Worm (Caenorhabditis elegans) whole organism, mixed stage, embryonic: ENCODE results near the gene csn-4.

Experiments
- M03D4.4 ChIP-seq: sonication (generic microtip); optimal IDR thresholded peaks from 2 replicates; lab custom pipeline; 2017; ENCODE audit warnings: mild to moderate bottlenecking, missing genetic modification characterization, missing compliant biosample characterization
- bed-3 ChIP-seq: fragments of 200-800 bp; sonication (Bioruptor generic); optimal IDR thresholded peaks from 3 replicates; lab custom pipeline; 2018; ENCODE audit warnings: mild to moderate bottlenecking, missing genetic modification characterization, moderate library complexity, missing compliant biosample characterization
- blmp-1 ChIP-seq: fragments of 150-350 bp; optimal IDR thresholded peaks from 2 replicates; lab custom pipeline; 2014; ENCODE audit warnings: missing biosample characterization, missing genetic modification characterization
- ceh-39 ChIP-seq: fragments of 150-350 bp; optimal IDR thresholded peaks from 2 replicates; lab custom pipeline; 2014; ENCODE audit warnings: missing biosample characterization, missing genetic modification characterization
- ceh-43 ChIP-seq: fragments of 200-800 bp; sonication (Bioruptor generic); optimal IDR thresholded peaks from 2 replicates; lab custom pipeline; 2018; ENCODE audit warnings: mild to moderate bottlenecking, missing genetic modification characterization, moderate library complexity, missing compliant biosample characterization
- ceh-83 ChIP-seq: fragments of 200-800 bp; sonication (Bioruptor generic); optimal IDR thresholded peaks from 2 replicates; lab custom pipeline; 2018; ENCODE audit warnings: mild to moderate bottlenecking, missing genetic modification characterization, missing compliant biosample characterization
- cnd-1 ChIP-seq: fragments of 200-800 bp; sonication (Bioruptor generic); optimal IDR thresholded peaks from 2 replicates; lab custom pipeline; 2018; ENCODE audit warnings: mild to moderate bottlenecking, missing genetic modification characterization, missing compliant biosample characterization
- drap-1 ChIP-seq: fragments of 200-800 bp; sonication (Bioruptor generic); optimal IDR thresholded peaks from 3 replicates; lab custom pipeline; 2018; ENCODE audit warnings: mild to moderate bottlenecking, missing genetic modification characterization, missing compliant biosample characterization
- flh-1 ChIP-seq: fragments of 200-800 bp; sonication (Bioruptor generic); optimal IDR thresholded peaks from 2 replicates; lab custom pipeline; 2018; ENCODE audit warnings: mild to moderate bottlenecking, missing genetic modification characterization, moderate library complexity, missing compliant biosample characterization
- ham-2 ChIP-seq: fragments of 200-800 bp; sonication (Bioruptor generic); optimal IDR thresholded peaks from 2 replicates; lab custom pipeline; 2018; ENCODE audit warnings: mild to moderate bottlenecking, missing genetic modification characterization, missing compliant biosample characterization
- hlh-1 ChIP-seq: fragments of 150-350 bp; optimal IDR thresholded peaks from 2 replicates; lab custom pipeline; 2014; ENCODE audit warnings: missing biosample characterization, missing genetic modification reagents, missing genetic modification characterization
- lin-32 ChIP-seq: fragments of 200-800 bp; sonication (Bioruptor generic); optimal IDR thresholded peaks from 2 replicates; lab custom pipeline; 2018; ENCODE audit warnings: mild to moderate bottlenecking, missing genetic modification characterization, missing compliant biosample characterization
- lsy-2 ChIP-seq: fragments of 150-350 bp; optimal IDR thresholded peaks from 2 replicates; lab custom pipeline; 2014; ENCODE audit warnings: missing biosample characterization, missing genetic modification characterization
- mab-5 ChIP-seq: fragments of 150-350 bp; optimal IDR thresholded peaks from 2 replicates; lab custom pipeline; 2014; ENCODE audit warnings: missing biosample characterization, missing genetic modification characterization
- mep-1 ChIP-seq: fragments of 150-350 bp; optimal IDR thresholded peaks from 2 replicates; lab custom pipeline; 2017; ENCODE audit warnings: missing biosample characterization, missing genetic modification reagents, missing genetic modification characterization, inconsistent platforms
- mls-2 ChIP-seq: sonication (generic microtip); optimal IDR thresholded peaks from 2 replicates; lab custom pipeline; 2016; ENCODE audit warnings: mild to moderate bottlenecking, missing genetic modification characterization, moderate library complexity, missing compliant biosample characterization
- nhr-12 ChIP-seq: fragments of 150-350 bp; optimal IDR thresholded peaks from 2 replicates; lab custom pipeline; 2014; ENCODE audit warnings: missing biosample characterization, missing genetic modification characterization
- nhr-2 ChIP-seq: fragments of 150-350 bp; optimal IDR thresholded peaks from 2 replicates; lab custom pipeline; 2014; ENCODE audit warnings: missing biosample characterization, missing genetic modification characterization
- nhr-237 ChIP-seq: fragments of 150-350 bp; optimal IDR thresholded peaks from 2 replicates; lab custom pipeline; 2014; ENCODE audit warnings: missing biosample characterization, missing genetic modification characterization
- nhr-28 ChIP-seq: fragments of 150-350 bp; optimal IDR thresholded peaks from 2 replicates; lab custom pipeline; 2014; ENCODE audit warnings: missing biosample characterization, missing genetic modification characterization
- nhr-76 ChIP-seq: sonication (generic microtip); optimal IDR thresholded peaks from 2 replicates; lab custom pipeline; 2017; ENCODE audit warnings: missing biosample characterization, missing genetic modification characterization
- pha-4 ChIP-seq: fragments of 150-350 bp; optimal IDR thresholded peaks from 2 replicates; lab custom pipeline; 2018; ENCODE audit warnings: missing biosample characterization, missing genetic modification reagents, missing genetic modification characterization
- sem-2 ChIP-seq: fragments of 200-800 bp; sonication (Bioruptor generic); optimal IDR thresholded peaks from 2 replicates; lab custom pipeline; 2018; ENCODE audit warnings: mild to moderate bottlenecking, missing genetic modification characterization, missing compliant biosample characterization
- sptf-1 ChIP-seq: sonication (generic microtip); optimal IDR thresholded peaks from 2 replicates; lab custom pipeline; 2017; ENCODE audit warnings: mild to moderate bottlenecking, missing genetic modification characterization, moderate library complexity, missing compliant biosample characterization
- tbx-8 ChIP-seq: fragments of 200-800 bp; sonication (Bioruptor generic); optimal IDR thresholded peaks from 2 replicates; lab custom pipeline; 2018; ENCODE audit warnings: mild to moderate bottlenecking, missing genetic modification characterization, moderate library complexity, missing compliant biosample characterization
- unc-120 ChIP-seq: sonication (generic microtip); optimal IDR thresholded peaks from 2 replicates; lab custom pipeline; 2017; ENCODE audit warnings: missing genetic modification characterization, missing compliant biosample characterization; ENCODE audit not compliant: poor library complexity, severe bottlenecking
- unc-39 ChIP-seq: fragments of 150-350 bp; optimal IDR thresholded peaks from 2 replicates; lab custom pipeline; 2014; ENCODE audit warnings: missing biosample characterization, missing genetic modification characterization
- unc-62 ChIP-seq: fragments of 150-350 bp; optimal IDR thresholded peaks from 2 replicates; lab custom pipeline; 2014; ENCODE audit warnings: missing biosample characterization, missing genetic modification reagents, missing genetic modification characterization
- zip-8 ChIP-seq: fragments of 150-350 bp; optimal IDR thresholded peaks from 2 replicates; lab custom pipeline; 2014; ENCODE audit warnings: missing biosample characterization, missing genetic modification characterization
- ztf-11 ChIP-seq: fragments of 150-350 bp; optimal IDR thresholded peaks from 2 replicates; lab custom pipeline; 2014; ENCODE audit warnings: missing biosample characterization, missing genetic modification characterization

Gene csn-4

DNA sequence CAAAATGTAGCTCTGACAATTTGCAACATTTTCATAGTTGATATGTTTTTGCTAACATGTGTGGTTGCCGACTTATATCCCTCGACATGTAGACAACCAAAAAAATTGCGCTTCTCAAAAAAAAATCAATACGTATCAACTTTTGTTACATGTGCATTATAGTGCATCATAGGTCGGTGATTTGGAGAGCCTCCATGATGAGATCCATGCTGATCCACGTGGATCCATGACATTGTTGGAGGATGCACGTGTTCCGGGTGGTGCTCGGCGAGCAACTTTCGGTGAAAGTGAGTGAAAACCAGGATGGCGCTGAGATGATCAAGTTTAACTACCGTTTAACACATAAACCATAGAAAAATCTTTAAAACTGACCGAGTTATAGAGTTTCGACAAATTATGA, 24.2 kb upstream of the csn-4 start:
- TF ChIP-seq unc-120 (tag; lab: Kevin White, UChicago) (no peak), unc-62 (GFP tag; lab: Kevin White, UChicago) (peak; percentile 15)

DNA sequence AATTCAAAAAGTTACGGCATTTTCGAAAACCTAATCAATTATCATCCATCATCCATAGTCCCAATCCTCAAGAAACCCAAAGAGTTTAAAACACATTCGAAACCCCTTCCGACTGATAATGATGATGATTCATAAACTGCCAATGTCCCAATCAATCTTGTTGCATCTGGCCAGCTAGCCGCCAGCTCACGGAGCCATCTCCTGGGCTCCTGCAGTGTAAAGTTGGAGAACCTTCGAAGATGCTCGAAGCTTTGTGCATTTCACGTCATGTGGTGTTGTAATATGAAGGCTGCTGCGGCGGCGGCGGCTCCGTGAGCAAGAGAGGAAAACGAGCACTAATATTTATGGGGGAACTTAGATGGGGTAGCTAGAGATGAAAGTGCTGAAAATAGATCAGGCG, 21.2 kb upstream of the csn-4 start:
- TF ChIP-seq bed-3 (GFP tag; lab: Kevin White, UChicago) (no peak), unc-120 (tag; lab: Kevin White, UChicago) (peak; percentile 86), mep-1 (tag; lab: Kevin White, UChicago) (no peak), lsy-2 (tag; lab: Kevin White, UChicago) (peak; percentile 43), M03D4.4 (peak; percentile 51), flh-1 (GFP tag; lab: Kevin White, UChicago) (no peak), unc-62 (GFP tag; lab: Kevin White, UChicago) (peak; percentile 99), pha-4 (no peak), ham-2 (no peak), mab-5 (peak; percentile 60), ceh-43 (GFP tag; lab: Kevin White, UChicago) (no peak), ceh-83 (GFP tag; lab: Kevin White, UChicago) (no peak), cnd-1 (tag; lab: Kevin White, UChicago) (no peak), sptf-1 (tag; lab: Kevin White, UChicago) (peak; percentile 33), blmp-1 (tag; lab: Kevin White, UChicago) (no peak), hlh-1 (tag; lab: Kevin White, UChicago) (peak; percentile 95), nhr-76 (tag; lab: Kevin White, UChicago) (no peak), drap-1 (no peak)

DNA sequence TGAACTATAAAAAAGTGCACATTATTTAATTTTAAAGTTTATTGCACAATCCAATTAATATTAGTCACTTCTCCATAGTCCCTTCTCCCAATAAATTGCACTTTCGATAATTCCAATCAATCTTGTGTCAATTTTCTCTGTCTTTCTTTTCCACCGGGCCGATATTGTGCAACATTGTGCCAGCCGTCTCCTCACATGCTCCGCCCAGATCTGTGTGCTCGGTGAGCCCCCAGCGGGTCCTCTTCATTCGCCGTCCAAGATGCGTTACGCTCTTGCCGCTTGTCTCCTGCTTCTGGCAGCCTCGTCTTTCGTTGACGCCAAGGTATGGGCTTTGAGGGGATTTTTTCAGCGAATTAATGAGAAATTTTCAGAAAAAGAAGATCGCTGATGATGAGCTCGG, 20.4 kb upstream of the csn-4 start, which contains the start of gene ost-1:
ost-1 (plus strand) TSS at position 207 of the 400 bp plus-strand sequence.
- TF ChIP-seq ceh-83 (GFP tag; lab: Kevin White, UChicago), result no peak
- TF ChIP-seq nhr-12, result no peak
- no peak for TF ChIP-seq ham-2
- TF ChIP-seq nhr-237 (tag; lab: Kevin White, UChicago), result no peak
- TF ChIP-seq pha-4, result no peak
- peak; percentile 74 for TF ChIP-seq hlh-1 (tag; lab: Kevin White, UChicago)
- TF ChIP-seq tbx-8 (GFP tag; lab: Kevin White, UChicago), result no peak
- TF ChIP-seq unc-62 (GFP tag; lab: Kevin White, UChicago), result peak; percentile 87
- TF ChIP-seq lin-32 (GFP tag; lab: Kevin White, UChicago), result no peak
- TF ChIP-seq drap-1, result no peak
- no peak for TF ChIP-seq M03D4.4
- TF ChIP-seq mls-2 (tag; lab: Kevin White, UChicago), result no peak
- TF ChIP-seq sptf-1 (tag; lab: Kevin White, UChicago), result no peak
- TF ChIP-seq unc-120 (tag; lab: Kevin White, UChicago), result peak; percentile 78
- TF ChIP-seq bed-3 (GFP tag; lab: Kevin White, UChicago), result no peak

DNA sequence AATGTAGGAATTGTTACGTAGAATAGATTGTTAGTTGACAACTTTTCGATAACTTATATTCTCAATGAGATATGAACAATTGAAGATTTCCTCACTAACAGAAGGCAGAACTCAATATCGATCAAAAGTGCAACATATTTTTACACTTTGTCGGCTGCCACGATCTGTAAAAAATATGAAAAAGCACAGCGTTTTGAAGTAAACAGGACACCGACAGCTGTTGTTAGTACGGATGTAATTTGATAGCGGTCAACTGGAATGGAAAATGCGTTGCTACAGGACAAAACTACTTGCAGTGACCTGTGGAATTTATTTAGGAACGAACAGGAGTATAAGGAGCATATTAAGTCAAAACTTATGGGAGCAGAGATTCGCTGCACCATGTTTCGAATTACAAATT, 19.2 kb upstream of the csn-4 start:
- TF ChIP-seq nhr-2 (tag; lab: Kevin White, UChicago), result no peak
- TF ChIP-seq nhr-76 (tag; lab: Kevin White, UChicago), result no peak
- TF ChIP-seq hlh-1 (tag; lab: Kevin White, UChicago), result peak; percentile 83

DNA sequence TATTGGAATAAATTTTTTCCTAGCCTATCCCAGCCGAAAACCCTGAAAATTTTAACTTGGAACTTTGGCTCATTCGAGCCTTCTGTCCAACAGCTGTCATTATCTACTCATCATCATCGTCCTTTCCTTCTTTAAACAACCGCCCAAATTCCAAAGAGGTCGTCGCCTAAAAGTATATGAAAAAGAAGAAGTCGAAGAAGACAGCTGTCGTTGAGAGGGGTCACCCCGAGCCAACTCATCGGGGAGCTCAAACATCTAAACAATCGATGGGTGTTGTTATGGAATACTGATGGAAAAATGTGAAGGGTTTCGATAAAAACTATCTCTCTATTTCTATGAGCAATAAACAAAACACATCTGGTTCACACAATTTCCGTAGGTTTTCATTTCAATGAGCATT, 18.3 kb upstream of the csn-4 start:
- TF ChIP-seq ceh-43 (GFP tag; lab: Kevin White, UChicago), result no peak
- no peak for TF ChIP-seq nhr-76 (tag; lab: Kevin White, UChicago)
- TF ChIP-seq unc-120 (tag; lab: Kevin White, UChicago), result peak; percentile 33
- TF ChIP-seq ceh-39, result no peak
- TF ChIP-seq sptf-1 (tag; lab: Kevin White, UChicago), result no peak
- TF ChIP-seq hlh-1 (tag; lab: Kevin White, UChicago), result peak; percentile 95

DNA sequence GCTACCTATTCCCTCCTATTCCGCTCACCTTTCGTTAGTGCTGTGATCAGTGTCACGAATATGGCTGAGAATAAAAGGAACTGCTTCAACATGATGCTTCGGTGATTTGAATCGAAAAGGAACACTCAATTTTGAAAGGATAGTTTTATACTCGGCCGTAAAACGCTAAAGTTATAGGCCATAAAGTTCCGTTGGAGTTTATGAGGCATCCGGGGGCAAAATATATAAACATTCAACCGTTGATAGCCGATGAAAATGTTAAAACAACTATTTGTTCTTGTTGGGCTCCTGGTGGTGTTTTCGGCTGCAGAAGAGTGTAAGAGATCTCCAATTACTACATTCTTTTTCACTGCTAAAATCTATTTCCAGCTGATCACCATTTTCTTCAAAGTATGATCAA, 17.7 kb upstream of the csn-4 start, which contains the start of the genes C44B12.9 and C44B12.3:
C44B12.9 (minus strand) TSS at position 101 of the 400 bp plus-strand sequence.
C44B12.3 (plus strand) TSS at position 249 of the 400 bp plus-strand sequence.
- TF ChIP-seq mab-5, result no peak
- no peak for TF ChIP-seq nhr-237 (tag; lab: Kevin White, UChicago)
- no peak for TF ChIP-seq blmp-1 (tag; lab: Kevin White, UChicago)
- no peak for TF ChIP-seq nhr-28 (tag; lab: Kevin White, UChicago)
- no peak for TF ChIP-seq zip-8
- TF ChIP-seq nhr-12, result no peak
- no peak for TF ChIP-seq unc-120 (tag; lab: Kevin White, UChicago)
- no peak for TF ChIP-seq ceh-83 (GFP tag; lab: Kevin White, UChicago)
- no peak for TF ChIP-seq nhr-2 (tag; lab: Kevin White, UChicago)
- no peak for TF ChIP-seq ceh-43 (GFP tag; lab: Kevin White, UChicago)
- TF ChIP-seq ztf-11 (tag; lab: Kevin White, UChicago), result no peak
- no peak for TF ChIP-seq unc-62 (GFP tag; lab: Kevin White, UChicago)
- no peak for TF ChIP-seq unc-39 (tag; lab: Kevin White, UChicago)
- no peak for TF ChIP-seq nhr-76 (tag; lab: Kevin White, UChicago)
- TF ChIP-seq sem-2 (GFP tag; lab: Kevin White, UChicago), result no peak
- no peak for TF ChIP-seq ceh-39
- TF ChIP-seq M03D4.4, result no peak
- TF ChIP-seq ham-2, result no peak
